Worm (Caenorhabditis elegans) whole organism, early embryonic: ENCODE data around the gene lev-9.

Experiments
- B0310.2 ChIP-seq: sonication (generic microtip); optimal IDR thresholded peaks from 2 replicates; lab custom pipeline; 2016; ENCODE audit warnings: mild to moderate bottlenecking, missing genetic modification characterization, missing compliant biosample characterization
- F13C5.2 ChIP-seq: sonication (generic microtip); optimal IDR thresholded peaks from 2 replicates; lab custom pipeline; 2017; ENCODE audit warnings: mild to moderate bottlenecking, missing genetic modification characterization, inconsistent platforms, missing compliant biosample characterization
- aly-1 ChIP-seq: sonication (generic microtip); optimal IDR thresholded peaks from 2 replicates; lab custom pipeline; 2016; ENCODE audit warnings: missing genetic modification characterization, missing compliant biosample characterization
- ama-1 ChIP-seq: fragments of 150-350 bp; optimal IDR thresholded peaks from 2 replicates; lab custom pipeline; 2014
- ceh-13 ChIP-seq: fragments of 200-800 bp; sonication (Bioruptor generic); optimal IDR thresholded peaks from 2 replicates; lab custom pipeline; 2018; ENCODE audit warnings: mild to moderate bottlenecking, missing genetic modification characterization, missing compliant biosample characterization
- ceh-36 ChIP-seq: sonication (generic microtip); optimal IDR thresholded peaks from 2 replicates; lab custom pipeline; 2016; ENCODE audit warnings: missing genetic modification characterization, inconsistent platforms, missing compliant biosample characterization
- ets-7 ChIP-seq: sonication (generic microtip); optimal IDR thresholded peaks from 2 replicates; lab custom pipeline; 2016; ENCODE audit warnings: missing genotype, missing genetic modification characterization, missing compliant biosample characterization
- flt-1 ChIP-seq: fragments of 200-800 bp; sonication (Bioruptor generic); IDR thresholded peaks from 2 replicates; pipeline ENCODE4 v1.3.6; 2022; ENCODE audit warnings: missing genetic modification characterization, missing compliant biosample characterization
- hmbx-1 ChIP-seq: sonication (generic microtip); optimal IDR thresholded peaks from 2 replicates; lab custom pipeline; 2016; ENCODE audit warnings: mild to moderate bottlenecking, missing genetic modification characterization, missing compliant biosample characterization
- hmg-4 ChIP-seq: fragments of 200-800 bp; sonication (Bioruptor generic); optimal IDR thresholded peaks from 2 replicates; lab custom pipeline; 2018; ENCODE audit warnings: mild to moderate bottlenecking, missing genetic modification characterization, missing compliant biosample characterization
- hnd-1 ChIP-seq: sonication (generic microtip); optimal IDR thresholded peaks from 2 replicates; lab custom pipeline; 2016; ENCODE audit warnings: missing genetic modification characterization, missing compliant biosample characterization
- pes-1 ChIP-seq: fragments of 200-800 bp; sonication (Bioruptor generic); IDR thresholded peaks from 2 replicates; pipeline ENCODE4 v1.3.6; 2022; ENCODE audit warnings: missing genetic modification reagents, missing genetic modification characterization, missing compliant biosample characterization
- scrt-1 ChIP-seq: fragments of 200-800 bp; sonication (Bioruptor generic); IDR thresholded peaks from 2 replicates; pipeline ENCODE4 v1.3.6; 2022; ENCODE audit warnings: missing genetic modification characterization, missing compliant biosample characterization
- sea-1 ChIP-seq: fragments of 200-800 bp; sonication (Bioruptor generic); conservative IDR thresholded peaks from 2 replicates; pipeline ENCODE4 v1.3.6; 2022; ENCODE audit warnings: missing genetic modification characterization, missing compliant biosample characterization
- tbx-11 ChIP-seq: fragments of 200-800 bp; sonication (Bioruptor generic); IDR thresholded peaks from 2 replicates; pipeline ENCODE4 v1.3.6; 2022; ENCODE audit warnings: missing genetic modification characterization, missing compliant biosample characterization
- tbx-37 ChIP-seq: fragments of 200-800 bp; sonication (Bioruptor generic); conservative IDR thresholded peaks from 2 replicates; pipeline ENCODE4 v1.3.6; 2022; ENCODE audit warnings: missing genetic modification reagents, missing genetic modification characterization, missing compliant biosample characterization
- tra-4 ChIP-seq: sonication (generic microtip); optimal IDR thresholded peaks from 2 replicates; lab custom pipeline; 2017; ENCODE audit warnings: missing genetic modification characterization, missing compliant biosample characterization

Gene lev-9

DNA sequence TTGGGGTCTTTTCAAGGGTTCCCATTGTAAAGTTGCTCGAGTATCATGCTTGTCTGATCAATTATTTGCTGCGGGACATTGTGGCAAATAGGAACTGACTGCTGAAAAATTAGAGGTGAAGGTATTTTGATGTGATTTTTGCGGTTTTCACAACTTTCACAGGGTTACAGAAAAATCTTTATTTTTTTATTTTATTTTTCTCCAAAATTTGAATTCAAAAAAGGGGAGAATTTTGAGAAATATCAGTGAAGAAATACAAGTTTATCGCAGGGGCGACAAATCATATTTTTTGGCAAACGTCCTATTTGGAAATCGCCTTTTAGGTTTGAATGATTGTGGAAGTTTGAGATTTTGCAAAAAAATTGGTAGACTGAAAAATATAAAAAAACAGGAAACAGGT is at the start of gene lev-9:
TSS of gene lev-9 (minus strand) at position 101 of the 400 bp plus-strand sequence.
- TF ChIP-seq ets-7 = no peak
- no peak for TF ChIP-seq F13C5.2 (tag; lab: Kevin White, UChicago)
- TF ChIP-seq B0310.2 (tag; lab: Kevin White, UChicago) = no peak
- no peak for TF ChIP-seq tra-4 (tag; lab: Kevin White, UChicago)
- TF ChIP-seq hmbx-1 = no peak
- TF ChIP-seq flt-1 (GFP tag; lab: Robert Waterston, UW) = no peak
- no peak for TF ChIP-seq scrt-1 (GFP tag; lab: Robert Waterston, UW)
- no peak for TF ChIP-seq ceh-13 (GFP tag; lab: Kevin White, UChicago)
- no peak for TF ChIP-seq ceh-36 (tag; lab: Kevin White, UChicago)
- TF ChIP-seq tbx-37 (GFP tag; lab: Robert Waterston, UW) = no peak
- no peak for TF ChIP-seq pes-1 (GFP tag; lab: Robert Waterston, UW)

DNA sequence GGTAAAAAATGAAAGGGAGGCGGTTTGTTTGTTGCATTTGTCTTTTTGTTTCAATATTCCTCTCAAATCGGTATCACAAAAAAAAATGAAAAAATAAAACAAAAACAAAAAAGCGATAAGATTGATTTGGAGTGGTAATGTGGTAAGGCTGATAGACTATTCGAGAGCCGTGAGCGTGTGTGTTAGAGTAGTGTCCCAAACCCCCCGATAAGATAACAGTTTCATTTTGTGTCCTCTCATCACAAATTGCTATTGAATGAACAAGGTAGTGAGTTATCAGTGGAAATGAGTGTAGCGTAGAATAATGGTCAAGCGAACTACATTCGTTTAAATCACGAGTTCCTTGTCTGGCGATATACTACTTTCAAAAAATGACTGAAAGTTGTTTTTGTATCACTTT is 46.9 kb upstream of the lev-9 start:
- TF ChIP-seq flt-1 (GFP tag; lab: Robert Waterston, UW) (no peak), ets-7 (no peak), ama-1 (lab: Kevin White, UChicago) (no peak), B0310.2 (tag; lab: Kevin White, UChicago) (no peak), tbx-11 (GFP tag; lab: Robert Waterston, UW) (no peak), tra-4 (tag; lab: Kevin White, UChicago) (no peak), pes-1 (GFP tag; lab: Robert Waterston, UW) (no peak), hmg-4 (GFP tag; lab: Kevin White, UChicago) (no peak)

DNA sequence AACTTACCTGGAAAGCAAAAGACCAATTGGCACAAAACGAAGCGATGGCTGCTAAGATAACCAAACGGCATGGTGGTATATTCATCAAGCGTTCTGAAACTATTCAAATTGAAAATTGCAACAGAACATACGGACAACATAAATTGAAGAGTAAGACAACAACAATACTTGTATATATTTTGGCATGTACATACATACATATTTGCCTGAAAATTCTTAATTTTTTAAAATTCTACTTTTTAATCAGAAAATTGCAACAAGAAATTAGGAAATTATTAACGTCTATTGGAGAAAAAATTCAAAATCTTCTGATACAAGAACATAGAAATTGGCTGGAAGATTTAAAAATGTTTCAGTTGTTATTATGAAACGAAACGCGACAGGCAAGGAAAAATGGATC is 46.4 kb upstream of the lev-9 start, which contains the start of gene C03B1.13:
TSS of gene C03B1.13 (minus strand) at position 101 of the 400 bp plus-strand sequence.
- TF ChIP-seq pes-1 (GFP tag; lab: Robert Waterston, UW) (no peak), tra-4 (tag; lab: Kevin White, UChicago) (no peak), tbx-11 (GFP tag; lab: Robert Waterston, UW) (no peak), hmg-4 (GFP tag; lab: Kevin White, UChicago) (no peak), scrt-1 (GFP tag; lab: Robert Waterston, UW) (no peak), tbx-37 (GFP tag; lab: Robert Waterston, UW) (no peak), ets-7 (no peak), B0310.2 (tag; lab: Kevin White, UChicago) (no peak), hmbx-1 (no peak), hnd-1 (tag; lab: Kevin White, UChicago) (no peak), ama-1 (lab: Kevin White, UChicago) (no peak), flt-1 (GFP tag; lab: Robert Waterston, UW) (no peak), aly-1 (tag; lab: Kevin White, UChicago) (no peak), ceh-13 (GFP tag; lab: Kevin White, UChicago) (no peak), ceh-36 (tag; lab: Kevin White, UChicago) (no peak)

DNA sequence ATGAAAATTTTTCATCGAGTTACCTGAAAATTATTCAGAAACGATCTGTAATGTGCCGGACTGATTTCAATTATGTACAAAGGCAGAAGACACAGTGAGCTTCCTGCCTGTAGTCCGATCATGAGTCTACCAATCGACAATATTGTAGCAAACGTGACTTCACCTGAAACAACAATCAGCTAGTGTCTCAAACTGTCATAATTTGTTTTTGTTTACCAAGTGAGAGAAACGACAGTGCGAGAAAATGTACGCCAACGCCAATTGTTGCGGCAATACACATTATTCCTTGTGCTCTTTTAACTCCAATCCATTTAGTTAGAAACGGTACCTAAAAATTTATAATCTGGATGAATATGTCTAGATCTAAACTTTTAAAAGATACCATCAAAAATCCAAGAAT is 45.8 kb upstream of the lev-9 start:
- TF ChIP-seq ceh-13 (GFP tag; lab: Kevin White, UChicago) (no peak), B0310.2 (tag; lab: Kevin White, UChicago) (no peak), tbx-11 (GFP tag; lab: Robert Waterston, UW) (no peak), hmg-4 (GFP tag; lab: Kevin White, UChicago) (no peak), aly-1 (tag; lab: Kevin White, UChicago) (no peak), ceh-36 (tag; lab: Kevin White, UChicago) (no peak), scrt-1 (GFP tag; lab: Robert Waterston, UW) (no peak), tra-4 (tag; lab: Kevin White, UChicago) (no peak), hmbx-1 (no peak), hnd-1 (tag; lab: Kevin White, UChicago) (no peak), sea-1 (no peak), ama-1 (lab: Kevin White, UChicago) (no peak)

DNA sequence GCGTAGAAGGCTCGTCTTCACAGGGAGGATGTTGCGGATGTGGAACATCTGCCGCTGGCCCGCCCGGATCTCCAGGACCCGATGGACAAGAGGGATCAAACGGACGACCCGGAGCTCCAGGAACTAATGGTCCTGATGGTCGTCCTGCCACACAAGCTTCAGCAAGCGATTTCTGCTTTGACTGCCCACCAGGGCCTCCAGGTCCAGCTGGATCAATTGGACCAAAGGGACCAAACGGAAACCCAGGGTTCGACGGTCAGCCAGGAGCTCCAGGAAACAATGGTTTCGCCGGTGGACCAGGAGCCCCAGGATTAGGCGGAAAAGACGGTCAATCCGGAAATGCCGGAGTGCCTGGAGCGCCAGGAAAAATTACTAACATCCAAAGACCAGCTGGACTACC is 43.1 kb upstream of the lev-9 start:
- TF ChIP-seq hnd-1 (tag; lab: Kevin White, UChicago) (no peak), flt-1 (GFP tag; lab: Robert Waterston, UW) (no peak), ceh-36 (tag; lab: Kevin White, UChicago) (no peak), hmbx-1 (no peak), B0310.2 (tag; lab: Kevin White, UChicago) (no peak), tbx-37 (GFP tag; lab: Robert Waterston, UW) (no peak), ets-7 (no peak), aly-1 (tag; lab: Kevin White, UChicago) (no peak), scrt-1 (GFP tag; lab: Robert Waterston, UW) (no peak), pes-1 (GFP tag; lab: Robert Waterston, UW) (no peak), ama-1 (lab: Kevin White, UChicago) (no peak), sea-1 (no peak), F13C5.2 (tag; lab: Kevin White, UChicago) (no peak), ceh-13 (GFP tag; lab: Kevin White, UChicago) (no peak), tra-4 (tag; lab: Kevin White, UChicago) (no peak), hmg-4 (GFP tag; lab: Kevin White, UChicago) (no peak)

DNA sequence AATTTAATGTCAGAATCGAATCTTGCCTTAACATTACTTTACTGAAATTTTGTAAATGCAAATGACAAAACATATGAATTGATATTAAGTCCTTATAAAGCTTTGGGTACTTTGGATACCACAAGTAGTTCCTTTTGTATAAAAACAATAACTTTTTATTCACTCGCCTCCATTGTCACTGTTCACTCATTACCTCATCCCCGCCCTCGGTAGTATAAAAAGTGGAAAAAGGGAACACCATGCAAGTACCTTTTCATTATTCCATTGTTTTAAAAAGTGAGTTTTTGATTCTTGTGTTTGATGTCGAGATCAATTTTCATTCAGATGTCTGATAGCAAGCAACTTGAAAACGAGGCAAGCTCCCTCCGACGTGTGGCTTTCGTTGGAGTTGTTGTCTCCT is 42.5 kb upstream of the lev-9 start, which contains the start of gene col-171:
TSS of gene col-171 (plus strand) at position 301 of the 400 bp plus-strand sequence.
- TF ChIP-seq sea-1 (no peak), aly-1 (tag; lab: Kevin White, UChicago) (no peak), scrt-1 (GFP tag; lab: Robert Waterston, UW) (no peak), hmbx-1 (no peak), ceh-13 (GFP tag; lab: Kevin White, UChicago) (no peak), hnd-1 (tag; lab: Kevin White, UChicago) (no peak), ama-1 (lab: Kevin White, UChicago) (no peak), tbx-11 (GFP tag; lab: Robert Waterston, UW) (no peak), pes-1 (GFP tag; lab: Robert Waterston, UW) (no peak), tbx-37 (GFP tag; lab: Robert Waterston, UW) (no peak), B0310.2 (tag; lab: Kevin White, UChicago) (no peak), ceh-36 (tag; lab: Kevin White, UChicago) (no peak), tra-4 (tag; lab: Kevin White, UChicago) (no peak), ets-7 (no peak), hmg-4 (GFP tag; lab: Kevin White, UChicago) (no peak), flt-1 (GFP tag; lab: Robert Waterston, UW) (no peak), F13C5.2 (tag; lab: Kevin White, UChicago) (no peak)
